Worm (Caenorhabditis elegans): Measurements from ENCODE around the gene str-206.

- TF ChIP-seq W03F9.2 (tag; optimal IDR thresholded peaks at IDR 0.05) (peak; percentile 75), him-1 (tag; optimal IDR thresholded peaks at IDR 0.05) (peak; percentile 90)
These were observed 9.7 kb downstream of the str-206 start for ce11 chrV:6227326-6228246.
